Worm (Caenorhabditis elegans) whole organism, late embryonic: ENCODE results near the gene srt-23.

ENCODE experiments used
- T23F11.4 ChIP-seq: fragments of 200-800 bp; sonication (Bioruptor generic); optimal IDR thresholded peaks from 2 replicates; lab custom pipeline; 2018; ENCODE audit warnings: mild to moderate bottlenecking, missing genetic modification characterization, missing compliant biosample characterization
- ceh-6 ChIP-seq: fragments of 200-800 bp; sonication (Bioruptor generic); optimal IDR thresholded peaks from 2 replicates; lab custom pipeline; 2018; ENCODE audit warnings: mild to moderate bottlenecking, missing genetic modification characterization, missing compliant biosample characterization
- ceh-9 ChIP-seq: sonication (generic microtip); optimal IDR thresholded peaks from 2 replicates; lab custom pipeline; 2016; ENCODE audit warnings: mild to moderate bottlenecking, missing genetic modification characterization, inconsistent platforms, missing compliant biosample characterization
- elt-2 ChIP-seq: sonication (generic microtip); optimal IDR thresholded peaks from 2 replicates; lab custom pipeline; 2016; ENCODE audit warnings: missing genetic modification reagents, missing genetic modification characterization, missing compliant biosample characterization
- hlh-6 ChIP-seq: sonication (generic microtip); optimal IDR thresholded peaks from 2 replicates; lab custom pipeline; 2016; ENCODE audit warnings: missing genotype, missing genetic modification characterization, missing compliant biosample characterization
- mec-3 ChIP-seq: sonication (generic microtip); optimal IDR thresholded peaks from 2 replicates; lab custom pipeline; 2016; ENCODE audit warnings: borderline replicate concordance, missing genetic modification characterization, missing compliant biosample characterization
- nfya-1 ChIP-seq: sonication (generic microtip); optimal IDR thresholded peaks from 2 replicates; lab custom pipeline; 2017; ENCODE audit warnings: missing genetic modification characterization, mild to moderate bottlenecking, missing compliant biosample characterization, antibody characterized with exemption, moderate library complexity
- nhr-11 ChIP-seq: fragments of 150-350 bp; optimal IDR thresholded peaks from 2 replicates; lab custom pipeline; 2014; ENCODE audit warnings: missing biosample characterization, missing genetic modification characterization
- pax-1 ChIP-seq: fragments of 150-350 bp; optimal IDR thresholded peaks from 2 replicates; lab custom pipeline; 2014; ENCODE audit warnings: missing biosample characterization, missing genetic modification characterization
- pros-1 ChIP-seq: fragments of 150-350 bp; optimal IDR thresholded peaks from 2 replicates; lab custom pipeline; 2014; ENCODE audit warnings: missing biosample characterization, missing genetic modification reagents, missing genetic modification characterization
- tbx-7 ChIP-seq: sonication (generic microtip); optimal IDR thresholded peaks from 2 replicates; lab custom pipeline; 2016; ENCODE audit warnings: missing genotype, missing genetic modification characterization, missing compliant biosample characterization

DNA sequence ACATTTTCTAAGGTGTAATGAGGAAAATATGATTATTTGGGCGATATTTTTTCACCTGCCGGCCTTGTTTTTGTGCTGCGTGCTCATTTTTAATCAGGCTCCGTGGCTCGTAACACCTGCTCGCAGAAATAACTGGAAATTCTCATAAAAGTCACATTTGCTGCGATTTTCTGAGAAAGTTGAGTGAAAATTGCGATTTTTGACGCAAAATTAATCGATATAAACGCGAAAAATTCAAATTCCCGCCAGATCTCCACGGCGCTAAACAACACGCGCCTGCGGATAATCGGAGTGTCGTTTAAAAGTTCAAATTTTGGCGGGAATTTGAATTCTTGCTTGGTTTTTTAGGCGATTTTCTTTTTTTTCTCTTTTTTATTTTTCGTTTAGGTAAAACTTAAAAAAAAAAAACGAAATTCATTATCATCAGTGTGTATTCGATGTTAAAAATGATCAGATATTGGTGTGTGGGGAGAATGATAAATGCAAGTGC is 50.6 kb downstream of the srt-23 start, which contains the start of gene Y55F3BL.6:
- TF ChIP-seq ceh-9 (tag; lab: Kevin White, UChicago) (no peak), tbx-7 (tag; lab: Kevin White, UChicago) (no peak), nhr-11 (tag; lab: Kevin White, UChicago) (no peak), T23F11.4 (GFP tag; lab: Kevin White, UChicago) (no peak), pros-1 (no peak), elt-2 (tag; lab: Kevin White, UChicago) (no peak), mec-3 (no peak), ceh-6 (GFP tag; lab: Kevin White, UChicago) (no peak), hlh-6 (tag; lab: Kevin White, UChicago) (no peak), pax-1 (tag; lab: Kevin White, UChicago) (no peak), nfya-1 (no peak)
